Fruit fly (Drosophila melanogaster) whole organism, embryonic: ENCODE results near the gene Best3.
A peak's percentile ranks its signal among the peaks of the same experiment; 100 is the strongest.

ENCODE experiments used
- CG14860 ChIP-seq: fragments of 200-800 bp; sonication (Bioruptor generic); IDR thresholded peaks from 3 replicates; pipeline ENCODE4 v1.3.6; 2022; ENCODE audit warnings: missing biosample characterization, missing genetic modification characterization; ENCODE audit not compliant: partially characterized antibody
- CG4328 ChIP-seq: fragments of 200-800 bp; sonication (Bioruptor generic); optimal IDR thresholded peaks from 3 replicates; lab custom pipeline; 2017; ENCODE audit warnings: missing biosample characterization, missing genetic modification reagents, missing genetic modification characterization
- CG7928 ChIP-seq: fragments of 200-800 bp; sonication (Bioruptor generic); optimal IDR thresholded peaks from 2 replicates; lab custom pipeline; 2017; ENCODE audit warnings: missing biosample characterization, mild to moderate bottlenecking, missing genetic modification characterization
- CTCF ChIP-seq: fragments of 200-800 bp; sonication (Bioruptor generic); optimal IDR thresholded peaks from 2 replicates; lab custom pipeline; 2017; ENCODE audit warnings: missing biosample characterization, mild to moderate bottlenecking, missing genetic modification characterization, moderate library complexity
- Drgx ChIP-seq: fragments of 200-800 bp; sonication (Bioruptor generic); IDR thresholded peaks from 2 replicates; pipeline ENCODE4 v1.3.6; 2022; ENCODE audit warnings: missing biosample characterization, missing genetic modification characterization
- fd64A ChIP-seq: fragments of 200-800 bp; sonication (Bioruptor generic); optimal IDR thresholded peaks from 3 replicates; lab custom pipeline; 2018; ENCODE audit warnings: missing biosample characterization, mild to moderate bottlenecking, missing genetic modification characterization
- psq ChIP-seq: fragments of 200-800 bp; sonication (Bioruptor generic); optimal IDR thresholded peaks from 2 replicates; lab custom pipeline; 2017; ENCODE audit warnings: missing biosample characterization, missing genetic modification characterization
- slp2 ChIP-seq: fragments of 200-800 bp; sonication (Bioruptor generic); optimal IDR thresholded peaks from 2 replicates; lab custom pipeline; 2016; ENCODE audit warnings: missing biosample characterization, missing genetic modification characterization
- tin ChIP-seq: fragments of 200-800 bp; sonication (Bioruptor generic); optimal IDR thresholded peaks from 3 replicates; lab custom pipeline; 2016; ENCODE audit warnings: missing biosample characterization, missing genetic modification characterization
- unpg ChIP-seq: fragments of 200-800 bp; sonication (Bioruptor generic); optimal IDR thresholded peaks from 3 replicates; lab custom pipeline; 2018; ENCODE audit warnings: missing biosample characterization, mild to moderate bottlenecking, missing genetic modification characterization, moderate library complexity

dm6 chr3L:15257154-15257553 lies 45.4 kb downstream of the Best3 start:
- no peak for TF ChIP-seq tin (GFP tag; lab: Kevin White, UChicago)
- TF ChIP-seq Drgx: 0 out of 2 replicates have a peak, but pooled peaks have one; percentile 21
- TF ChIP-seq unpg: no peak
- TF ChIP-seq fd64A (GFP tag; lab: Kevin White, UChicago): no peak
- TF ChIP-seq CTCF (GFP tag; lab: Kevin White, UChicago): no peak
- TF ChIP-seq CG7928 (GFP tag; lab: Kevin White, UChicago): no peak
- no peak for TF ChIP-seq slp2 (GFP tag; lab: Kevin White, UChicago)
- TF ChIP-seq CG4328 (GFP tag; lab: Kevin White, UChicago): no peak
- TF ChIP-seq CG14860 (GFP tag; lab: Robert Waterston, UW): no peak
- no peak for TF ChIP-seq psq (GFP tag; lab: Kevin White, UChicago)
